Worm (Caenorhabditis elegans) whole organism, early embryonic: Measurements from ENCODE around the gene F10E9.1.

Experiments used
- F13C5.2 ChIP-seq: sonication (generic microtip); optimal IDR thresholded peaks from 2 replicates; lab custom pipeline; 2017; ENCODE audit warnings: mild to moderate bottlenecking, missing genetic modification characterization, inconsistent platforms, missing compliant biosample characterization
- ama-1 ChIP-seq: fragments of 150-350 bp; optimal IDR thresholded peaks from 2 replicates; lab custom pipeline; 2014
- ets-7 ChIP-seq: sonication (generic microtip); optimal IDR thresholded peaks from 2 replicates; lab custom pipeline; 2016; ENCODE audit warnings: missing genotype, missing genetic modification characterization, missing compliant biosample characterization
- flt-1 ChIP-seq: fragments of 200-800 bp; sonication (Bioruptor generic); IDR thresholded peaks from 2 replicates; pipeline ENCODE4 v1.3.6; 2022; ENCODE audit warnings: missing genetic modification characterization, missing compliant biosample characterization
- pes-1 ChIP-seq: fragments of 200-800 bp; sonication (Bioruptor generic); IDR thresholded peaks from 2 replicates; pipeline ENCODE4 v1.3.6; 2022; ENCODE audit warnings: missing genetic modification reagents, missing genetic modification characterization, missing compliant biosample characterization
- sea-1 ChIP-seq: fragments of 200-800 bp; sonication (Bioruptor generic); conservative IDR thresholded peaks from 2 replicates; pipeline ENCODE4 v1.3.6; 2022; ENCODE audit warnings: missing genetic modification characterization, missing compliant biosample characterization
- tbx-37 ChIP-seq: fragments of 200-800 bp; sonication (Bioruptor generic); conservative IDR thresholded peaks from 2 replicates; pipeline ENCODE4 v1.3.6; 2022; ENCODE audit warnings: missing genetic modification reagents, missing genetic modification characterization, missing compliant biosample characterization

- TF ChIP-seq sea-1 (GFP tag; lab: Robert Waterston, UW): no peak
- TF ChIP-seq ets-7 (tag; lab: Kevin White, UChicago): no peak
- no peak for TF ChIP-seq pes-1 (GFP tag; lab: Robert Waterston, UW)
- no peak for TF ChIP-seq tbx-37 (GFP tag; lab: Robert Waterston, UW)
- no peak for TF ChIP-seq flt-1 (GFP tag; lab: Robert Waterston, UW)
- TF ChIP-seq ama-1 (lab: Kevin White, UChicago): no peak
- TF ChIP-seq F13C5.2 (tag; lab: Kevin White, UChicago): no peak
Observed at ce11 chrIII:8370188-8370587, 47.2 kb downstream of the F10E9.1 start.
